Worm (Caenorhabditis elegans) whole organism, young adult: ENCODE data around the gene nep-17.

Experiments used
- B0261.1 ChIP-seq: sonication (generic microtip); optimal IDR thresholded peaks from 2 replicates; lab custom pipeline; 2016; ENCODE audit warnings: mild to moderate bottlenecking, missing genetic modification characterization, moderate library complexity, missing compliant biosample characterization
- B0336.3 ChIP-seq: fragments of 200-800 bp; sonication (Bioruptor generic); IDR thresholded peaks from 2 replicates; pipeline ENCODE4 v1.3.6; 2022; ENCODE audit warnings: missing genetic modification characterization, missing compliant biosample characterization
- C17E4.6 ChIP-seq: fragments of 200-800 bp; sonication (Bioruptor generic); IDR thresholded peaks from 2 replicates; pipeline ENCODE4 v1.3.6; 2022; ENCODE audit warnings: missing genetic modification reagents, missing genetic modification characterization, missing compliant biosample characterization
- D2030.7 ChIP-seq: fragments of 200-800 bp; sonication (Bioruptor generic); IDR thresholded peaks from 2 replicates; pipeline ENCODE4 v1.3.6; 2022; ENCODE audit warnings: missing genetic modification reagents, missing genetic modification characterization, missing compliant biosample characterization
- F33H1.4 ChIP-seq: fragments of 200-800 bp; sonication (Bioruptor generic); IDR thresholded peaks from 2 replicates; pipeline ENCODE4 v1.3.6; 2022; ENCODE audit warnings: missing genetic modification reagents, missing genetic modification characterization, missing compliant biosample characterization
- F55B11.4 ChIP-seq: sonication (generic microtip); optimal IDR thresholded peaks from 2 replicates; lab custom pipeline; 2016; ENCODE audit warnings: missing compliant biosample characterization, missing genetic modification characterization, borderline replicate concordance; ENCODE audit not compliant: insufficient read depth
- T07F8.4 ChIP-seq: sonication (generic microtip); optimal IDR thresholded peaks from 2 replicates; lab custom pipeline; 2016; ENCODE audit warnings: mild to moderate bottlenecking, missing genetic modification characterization, moderate library complexity, missing compliant biosample characterization
- Y53F4B.3 ChIP-seq: fragments of 200-800 bp; sonication (Bioruptor generic); IDR thresholded peaks from 2 replicates; pipeline ENCODE4 v1.3.6; 2022; ENCODE audit warnings: missing genetic modification reagents, missing genetic modification characterization, missing compliant biosample characterization
- Y95B8A.8 ChIP-seq: fragments of 200-800 bp; sonication (Bioruptor generic); IDR thresholded peaks from 2 replicates; pipeline ENCODE4 v1.3.6; 2022; ENCODE audit warnings: missing genetic modification reagents, missing genetic modification characterization, missing compliant biosample characterization
- ZK185.1 ChIP-seq: sonication (generic microtip); optimal IDR thresholded peaks from 2 replicates; lab custom pipeline; 2016; ENCODE audit warnings: mild to moderate bottlenecking, missing genetic modification characterization, missing compliant biosample characterization; ENCODE audit not compliant: poor library complexity, severe bottlenecking
- aptf-3 ChIP-seq: fragments of 200-800 bp; sonication (Bioruptor generic); IDR thresholded peaks from 2 replicates; pipeline ENCODE4 v1.3.6; 2022; ENCODE audit warnings: missing genetic modification characterization, missing compliant biosample characterization
- athp-1 ChIP-seq: sonication (generic microtip); optimal IDR thresholded peaks from 2 replicates; lab custom pipeline; 2017; ENCODE audit warnings: mild to moderate bottlenecking, missing genetic modification characterization, missing compliant biosample characterization
- attf-3 ChIP-seq: fragments of 200-800 bp; sonication (Bioruptor generic); conservative IDR thresholded peaks from 2 replicates; pipeline ENCODE4 v1.3.6; 2022; ENCODE audit warnings: missing genetic modification reagents, missing genetic modification characterization, missing compliant biosample characterization
- bed-2 ChIP-seq: fragments of 200-800 bp; sonication (Bioruptor generic); IDR thresholded peaks from 2 replicates; pipeline ENCODE4 v1.3.6; 2022; ENCODE audit warnings: missing genetic modification reagents, missing genetic modification characterization, missing compliant biosample characterization
- cebp-1 ChIP-seq, 2 experiments: fragments of 200-800 bp in 1 of 2; sonication (Bioruptor generic) in 1 of 2; sonication (generic microtip) in 1 of 2; IDR thresholded peaks in 1 of 2; optimal IDR thresholded peaks in 1 of 2; 2 replicates each; pipeline versions ENCODE4 v1.3.6 to Lab custom; 2017 to 2022; ENCODE audit warnings: missing compliant biosample characterization in 2 of 2, missing genetic modification characterization in 2 of 2, mild to moderate bottlenecking in 1 of 2, missing genetic modification reagents in 1 of 2, moderate library complexity in 1 of 2
- cebp-2 ChIP-seq: fragments of 200-800 bp; sonication (Bioruptor generic); IDR thresholded peaks from 2 replicates; pipeline ENCODE4 v1.3.6; 2022; ENCODE audit warnings: missing genetic modification characterization, missing compliant biosample characterization
- chd-7 ChIP-seq: sonication (generic microtip); optimal IDR thresholded peaks from 2 replicates; lab custom pipeline; 2016; ENCODE audit warnings: mild to moderate bottlenecking, missing genetic modification characterization, moderate library complexity, missing compliant biosample characterization
- dox-1 ChIP-seq: fragments of 200-800 bp; sonication (Bioruptor generic); IDR thresholded peaks from 2 replicates; pipeline ENCODE4 v1.3.6; 2022; ENCODE audit warnings: missing genetic modification reagents, missing genetic modification characterization, missing compliant biosample characterization
- egl-18 ChIP-seq: fragments of 200-800 bp; sonication (Bioruptor generic); IDR thresholded peaks from 2 replicates; pipeline ENCODE4 v1.3.6; 2022; ENCODE audit warnings: missing genetic modification reagents, missing genetic modification characterization, missing compliant biosample characterization
- egrh-3 ChIP-seq: fragments of 200-800 bp; sonication (Bioruptor generic); IDR thresholded peaks from 2 replicates; pipeline ENCODE4 v1.3.6; 2022; ENCODE audit warnings: missing genetic modification reagents, missing genetic modification characterization, missing compliant biosample characterization
- fkh-3 ChIP-seq: sonication (generic microtip); optimal IDR thresholded peaks from 2 replicates; lab custom pipeline; 2016; ENCODE audit warnings: mild to moderate bottlenecking, missing genetic modification characterization, missing compliant biosample characterization
- hrde-1 ChIP-seq: sonication (generic microtip); optimal IDR thresholded peaks from 2 replicates; lab custom pipeline; 2016; ENCODE audit warnings: missing genetic modification characterization, mild to moderate bottlenecking, missing compliant biosample characterization, moderate library complexity, missing genotype, missing genetic modification reagents, borderline replicate concordance
- hsf-1 ChIP-seq: fragments of 200-800 bp; sonication (Bioruptor generic); IDR thresholded peaks from 2 replicates; pipeline ENCODE4 v1.3.6; 2022; ENCODE audit warnings: missing genetic modification reagents, missing genetic modification characterization, missing compliant biosample characterization
- let-526 ChIP-seq: fragments of 200-800 bp; sonication (Bioruptor generic); IDR thresholded peaks from 2 replicates; pipeline ENCODE4 v1.3.6; 2022; ENCODE audit warnings: missing genetic modification reagents, missing genetic modification characterization, missing compliant biosample characterization
- lin-26 ChIP-seq: fragments of 200-800 bp; sonication (Bioruptor generic); IDR thresholded peaks from 2 replicates; pipeline ENCODE4 v1.3.6; 2022; ENCODE audit warnings: missing genetic modification reagents, missing genetic modification characterization, missing compliant biosample characterization
- lin-40 ChIP-seq: sonication (generic microtip); optimal IDR thresholded peaks from 2 replicates; lab custom pipeline; 2016; ENCODE audit warnings: missing genetic modification characterization, mild to moderate bottlenecking, missing compliant biosample characterization, missing genotype, missing genetic modification reagents
- lin-54 ChIP-seq: fragments of 200-800 bp; sonication (Bioruptor generic); optimal IDR thresholded peaks from 2 replicates; lab custom pipeline; 2018; ENCODE audit warnings: mild to moderate bottlenecking, missing genetic modification characterization, missing compliant biosample characterization
- lsl-1 ChIP-seq: fragments of 200-800 bp; sonication (Bioruptor generic); optimal IDR thresholded peaks from 2 replicates; lab custom pipeline; 2018; ENCODE audit warnings: mild to moderate bottlenecking, missing genetic modification characterization, moderate library complexity, missing compliant biosample characterization
- madf-3 ChIP-seq: fragments of 200-800 bp; sonication (Bioruptor generic); IDR thresholded peaks from 2 replicates; pipeline ENCODE4 v1.3.6; 2022; ENCODE audit warnings: missing genetic modification reagents, missing genetic modification characterization, missing compliant biosample characterization
- madf-6 ChIP-seq: fragments of 200-800 bp; sonication (Bioruptor generic); IDR thresholded peaks from 2 replicates; pipeline ENCODE4 v1.3.6; 2022; ENCODE audit warnings: missing genetic modification reagents, missing genetic modification characterization, missing compliant biosample characterization
- madf-8 ChIP-seq: fragments of 200-800 bp; sonication (Bioruptor generic); conservative IDR thresholded peaks from 2 replicates; pipeline ENCODE4 v1.3.6; 2022; ENCODE audit warnings: missing genetic modification reagents, missing genetic modification characterization, missing compliant biosample characterization
- nhr-80 ChIP-seq: sonication (generic microtip); optimal IDR thresholded peaks from 2 replicates; lab custom pipeline; 2016; ENCODE audit warnings: missing genetic modification characterization, missing compliant biosample characterization
- rcor-1 ChIP-seq: fragments of 200-800 bp; sonication (Bioruptor generic); IDR thresholded peaks from 2 replicates; pipeline ENCODE4 v1.3.6; 2022; ENCODE audit warnings: missing genetic modification reagents, missing genetic modification characterization, missing compliant biosample characterization
- rec-8 ChIP-seq, 2 experiments: sonication (generic microtip); optimal IDR thresholded peaks; 2 replicates each; lab custom pipeline; 2016; ENCODE audit warnings: mild to moderate bottlenecking in 2 of 2, missing genetic modification characterization in 2 of 2, missing genetic modification reagents in 2 of 2, missing genotype in 2 of 2, missing biosample characterization in 1 of 2, missing compliant biosample characterization in 1 of 2, moderate library complexity in 1 of 2
- snpc-3.4 ChIP-seq: sonication (generic microtip); optimal IDR thresholded peaks from 2 replicates; lab custom pipeline; 2017; ENCODE audit warnings: missing genetic modification characterization, mild to moderate bottlenecking, missing compliant biosample characterization, antibody characterized with exemption, moderate library complexity, missing genotype, missing genetic modification reagents
- sptf-2 ChIP-seq: fragments of 200-800 bp; sonication (Bioruptor generic); optimal IDR thresholded peaks from 2 replicates; lab custom pipeline; 2018; ENCODE audit warnings: mild to moderate bottlenecking, missing genetic modification characterization, missing compliant biosample characterization
- xnd-1 ChIP-seq: sonication (generic microtip); optimal IDR thresholded peaks from 2 replicates; lab custom pipeline; 2016; ENCODE audit warnings: missing genotype, missing genetic modification reagents, missing genetic modification characterization, missing compliant biosample characterization
- zfh-2 ChIP-seq: fragments of 200-800 bp; sonication (Bioruptor generic); conservative IDR thresholded peaks from 2 replicates; pipeline ENCODE4 v1.3.6; 2022; ENCODE audit warnings: missing genetic modification reagents, missing genetic modification characterization, missing compliant biosample characterization
- ztf-22 ChIP-seq: fragments of 200-800 bp; sonication (Bioruptor generic); optimal IDR thresholded peaks from 2 replicates; lab custom pipeline; 2018; ENCODE audit warnings: mild to moderate bottlenecking, missing genetic modification characterization, moderate library complexity, missing compliant biosample characterization
- ztf-6 ChIP-seq: fragments of 200-800 bp; sonication (Bioruptor generic); IDR thresholded peaks from 2 replicates; pipeline ENCODE4 v1.3.6; 2022; ENCODE audit warnings: missing genetic modification reagents, missing genetic modification characterization, missing compliant biosample characterization

nep-17 gene

ce11 chrII:13491254-13491889, 16.2 kb upstream of the nep-17 start, which contains the start of gene alh-7:
Gene alh-7 (minus strand): TSS chrII:13491786.
- TF ChIP-seq bed-2 (GFP tag; lab: Robert Waterston, UW) (no peak), xnd-1 (peak; percentile 56), lsl-1 (GFP tag; lab: Kevin White, UChicago) (peak; percentile 82), T07F8.4 (tag; lab: Kevin White, UChicago) (no peak), madf-3 (no peak), cebp-1 (GFP tag; IDR thresholded peaks at IDR 0.05; lab: Robert Waterston, UW) (no peak), cebp-1 (tag; optimal IDR thresholded peaks at IDR 0.05; lab: Kevin White, UChicago) (no peak), nhr-80 (tag; lab: Kevin White, UChicago) (no peak), fkh-3 (tag; lab: Kevin White, UChicago) (no peak), B0336.3 (GFP tag; lab: Robert Waterston, UW) (peak; percentile 44; the same call in 1 of the 2 replicates), madf-8 (GFP tag; lab: Robert Waterston, UW) (0 out of 2 replicates have a peak, but pooled peaks have one; percentile 10), F33H1.4 (peak; percentile 62), B0261.1 (tag; lab: Kevin White, UChicago) (no peak), let-526 (GFP tag; lab: Robert Waterston, UW) (no peak), athp-1 (peak; percentile 33), chd-7 (tag; lab: Kevin White, UChicago) (no peak), hrde-1 (peak; percentile 33), ztf-22 (GFP tag; lab: Kevin White, UChicago) (no peak), lin-26 (GFP tag; lab: Robert Waterston, UW) (0 out of 2 replicates have a peak, but pooled peaks have one; percentile 7), dox-1 (GFP tag; lab: Robert Waterston, UW) (no peak), lin-40 (tag; lab: Kevin White, UChicago) (no peak), C17E4.6 (GFP tag; lab: Robert Waterston, UW) (no peak), ZK185.1 (tag; lab: Kevin White, UChicago) (no peak), rcor-1 (GFP tag; lab: Robert Waterston, UW) (no peak), hsf-1 (GFP tag; lab: Robert Waterston, UW) (no peak; the same call in 1 of the 2 replicates)

- TF ChIP-seq madf-6 (peak; percentile 31; the same call in 1 of the 2 replicates), cebp-2 (GFP tag; lab: Robert Waterston, UW) (no peak), B0336.3 (GFP tag; lab: Robert Waterston, UW) (peak; percentile 34; the same call in 1 of the 2 replicates), madf-3 (0 out of 2 replicates have a peak, but pooled peaks have one; percentile 24), zfh-2 (0 out of 2 replicates have a peak, but pooled peaks have one; percentile 39)
Observed at ce11 chrII:13492948-13493347, 14.7 kb upstream of the nep-17 start, which contains the start of gene F45H10.2. Gene F45H10.2 (minus strand): TSS chrII:13493048.

- TF ChIP-seq madf-8 (GFP tag; lab: Robert Waterston, UW) (no peak), cebp-2 (GFP tag; lab: Robert Waterston, UW) (0 out of 2 replicates have a peak, but pooled peaks have one; percentile 15), egrh-3 (GFP tag; lab: Robert Waterston, UW) (peak; percentile 67; the same call in 1 of the 2 replicates), zfh-2 (peak; percentile 75), lin-26 (GFP tag; lab: Robert Waterston, UW) (no peak)
- TF ChIP-seq, all 124 proteins: peak for 3
Observed at ce11 chrII:13494175-13494650, 13.4 kb upstream of the nep-17 start, which contains the start of gene ndua-7. Gene ndua-7 (minus strand): TSS chrII:13494600.

- TF ChIP-seq D2030.7 (GFP tag; lab: Robert Waterston, UW) (no peak), F55B11.4 (tag; lab: Kevin White, UChicago) (no peak), attf-3 (GFP tag; lab: Robert Waterston, UW) (no peak), egl-18 (GFP tag; lab: Robert Waterston, UW) (no peak), lin-54 (GFP tag; lab: Kevin White, UChicago) (peak; percentile 33), snpc-3.4 (peak; percentile 9), Y95B8A.8 (no peak), ztf-6 (GFP tag; lab: Robert Waterston, UW) (no peak), aptf-3 (GFP tag; lab: Robert Waterston, UW) (no peak), ZK185.1 (tag; lab: Kevin White, UChicago) (no peak), athp-1 (peak; percentile 88), Y53F4B.3 (no peak), fkh-3 (tag; lab: Kevin White, UChicago) (no peak), sptf-2 (GFP tag; lab: Kevin White, UChicago) (no peak), rec-8 (tag; optimal IDR thresholded peaks at IDR 0.05; lab: Kevin White, UChicago) (no peak)
Observed at ce11 chrII:13494762-13495161, 12.9 kb upstream of the nep-17 start.
